Fruit fly (Drosophila melanogaster): ENCODE results near the gene CG33710.

The CG33710 gene

dm6 chr3L:19991714-19992231 is 39.2 kb upstream of the CG33710 start, which contains the start of the genes CG7646 and Nca (continued):
- TF ChIP-seq CG17186 (GFP tag; optimal IDR thresholded peaks at IDR 0.05) (peak; percentile 6), Xrp1 (GFP tag; IDR thresholded peaks at IDR 0.05) (no peak), CG1233 (GFP tag; optimal IDR thresholded peaks at IDR 0.05) (no peak), CG10654 (GFP tag; optimal IDR thresholded peaks at IDR 0.05) (no peak), CG6254 (GFP tag; optimal IDR thresholded peaks at IDR 0.05) (no peak), wor (GFP tag; IDR thresholded peaks at IDR 0.05) (no peak), knrl (GFP tag; IDR thresholded peaks at IDR 0.05; ENCODE audit: partially characterized antibody) (peak; percentile 95), chif (GFP tag; optimal IDR thresholded peaks at IDR 0.05) (no peak), ERR (GFP tag; optimal IDR thresholded peaks at IDR 0.05) (no peak), vvl (GFP tag; IDR thresholded peaks at IDR 0.05) (no peak), CG2199 (GFP tag; IDR thresholded peaks at IDR 0.05) (no peak), sob (GFP tag; IDR thresholded peaks at IDR 0.05) (0 out of 2 replicates have a peak, but pooled peaks have one; percentile 26), Tbp (GFP tag; optimal IDR thresholded peaks at IDR 0.05) (no peak), CG3065 (GFP tag; optimal IDR thresholded peaks at IDR 0.05) (no peak), Fer3 (tag; optimal IDR thresholded peaks at IDR 0.05) (no peak), Max (GFP tag; optimal IDR thresholded peaks at IDR 0.05) (no peak), CG15696 (tag; optimal IDR thresholded peaks at IDR 0.05) (peak; percentile 47), CG10267 (tag; optimal IDR thresholded peaks at IDR 0.05) (peak; percentile 36), gsb (GFP tag; IDR thresholded peaks at IDR 0.05) (no peak), klu (GFP tag; IDR thresholded peaks at IDR 0.05) (no peak), D19B (GFP tag; optimal IDR thresholded peaks at IDR 0.05) (no peak), emc (GFP tag; optimal IDR thresholded peaks at IDR 0.05) (no peak), stc (GFP tag; IDR thresholded peaks at IDR 0.05) (no peak; the same call in 1 of the 2 replicates), CG12236 (GFP tag; optimal IDR thresholded peaks at IDR 0.05) (no peak), dan (GFP tag; IDR thresholded peaks at IDR 0.05) (no peak), fru (optimal IDR thresholded peaks at IDR 0.05) (no peak), Mrtf (GFP tag; IDR thresholded peaks at IDR 0.05) (no peak), CG4730 (GFP tag; IDR thresholded peaks at IDR 0.05) (no peak), jigr1 (GFP tag; IDR thresholded peaks at IDR 0.05) (no peak), Gug (GFP tag; IDR thresholded peaks at IDR 0.05) (no peak), CG14014 (GFP tag; IDR thresholded peaks at IDR 0.05) (no peak), bowl (GFP tag; IDR thresholded peaks at IDR 0.05) (no peak), Opbp (GFP tag; IDR thresholded peaks at IDR 0.05; ENCODE audit: partially characterized antibody) (peak; percentile 94), Trl (optimal IDR thresholded peaks at IDR 0.05) (no peak), Trl (GFP tag; optimal IDR thresholded peaks at IDR 0.05) (no peak), CG1832 (GFP tag; optimal IDR thresholded peaks at IDR 0.05) (no peak), NC2β (GFP tag; optimal IDR thresholded peaks at IDR 0.05) (no peak), chm (GFP tag; IDR thresholded peaks at IDR 0.05) (no peak), CG31388 (GFP tag; optimal IDR thresholded peaks at IDR 0.05) (no peak), H2.0 (GFP tag; IDR thresholded peaks at IDR 0.05) (no peak), CG2712 (tag; optimal IDR thresholded peaks at IDR 0.05) (peak; percentile 17), luna (GFP tag; optimal IDR thresholded peaks at IDR 0.05) (no peak), ewg (GFP tag; optimal IDR thresholded peaks at IDR 0.05) (no peak), Hr3 (GFP tag; optimal IDR thresholded peaks at IDR 0.05) (no peak), Pdp1 (GFP tag; optimal IDR thresholded peaks at IDR 0.05) (no peak), insv (GFP tag; optimal IDR thresholded peaks at IDR 0.05) (peak in 1 of 2 experiments; percentile 91), sim (GFP tag; IDR thresholded peaks at IDR 0.05) (no peak), CG13775 (GFP tag; optimal IDR thresholded peaks at IDR 0.05) (no peak), Myb (GFP tag; optimal IDR thresholded peaks at IDR 0.05) (peak; percentile 92), CG7839 (tag; optimal IDR thresholded peaks at IDR 0.05) (no peak), CG18262 (tag; optimal IDR thresholded peaks at IDR 0.05) (no peak), CG5953 (GFP tag; IDR thresholded peaks at IDR 0.05) (no peak), CG2120 (GFP tag; optimal IDR thresholded peaks at IDR 0.05) (peak; percentile 10)

Measured in whole organism, embryonic.